Fruit fly (Drosophila melanogaster): ENCODE data around the gene spidey.
A peak's percentile ranks its signal among the peaks of the same experiment; 100 is the strongest.

spidey gene

DNA sequence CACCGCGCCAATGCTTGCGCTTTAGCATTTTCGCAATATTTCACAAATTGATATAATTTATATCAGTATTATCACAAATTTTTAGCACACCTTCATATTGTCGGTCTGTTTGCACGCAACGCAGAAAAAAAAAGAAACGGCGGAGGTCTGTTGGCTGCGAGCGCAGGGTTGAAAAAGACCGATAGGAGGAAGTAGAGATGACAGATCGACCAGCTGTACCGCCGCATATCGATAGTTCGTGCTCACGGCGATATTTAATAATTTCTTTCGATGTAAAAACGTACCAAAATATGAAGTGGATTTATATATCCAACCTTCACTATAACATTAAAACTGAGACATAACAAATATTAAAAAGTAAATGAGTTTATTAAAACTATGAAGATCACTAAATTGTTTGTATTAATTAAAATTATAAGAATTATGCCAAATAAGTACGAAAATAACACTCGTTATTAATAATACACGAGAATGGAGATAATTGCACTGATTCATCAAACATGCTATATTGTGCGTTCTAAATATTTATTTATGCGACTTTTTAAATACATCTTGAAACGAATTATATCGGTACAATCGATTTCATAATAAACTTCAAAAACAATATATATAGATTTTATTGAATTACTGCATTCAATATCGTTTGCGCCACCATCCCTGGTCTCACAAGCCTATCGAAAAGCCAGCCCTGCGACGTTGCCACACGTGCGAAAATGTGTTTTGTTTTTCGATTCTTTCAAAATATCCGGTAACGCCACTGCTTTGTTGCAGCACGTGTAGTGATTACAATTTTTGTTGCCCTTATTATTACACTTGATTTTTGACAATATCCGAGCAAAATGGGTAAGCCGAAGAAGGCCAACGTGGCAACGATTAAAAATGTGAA is 7.3 kb upstream of the spidey start, which contains the start of the genes RpS6 and bys:
TSS of gene RpS6 (minus strand) at position 179 of the 886 bp plus-strand sequence.
TSS of gene bys (plus strand) at position 728 of the 886 bp plus-strand sequence.
- TF ChIP-seq CG8478 (optimal IDR thresholded peaks at IDR 0.05): no peak
- TF ChIP-seq CTCF (optimal IDR thresholded peaks at IDR 0.05): peak in 1 of 2 experiments; percentile 2

- TF ChIP-seq CG8478 (optimal IDR thresholded peaks at IDR 0.05) (no peak), CTCF (optimal IDR thresholded peaks at IDR 0.05) (no peak)
Measured at dm6 chrX:7909069-7909389, 298 bp downstream of the spidey start.

DNA sequence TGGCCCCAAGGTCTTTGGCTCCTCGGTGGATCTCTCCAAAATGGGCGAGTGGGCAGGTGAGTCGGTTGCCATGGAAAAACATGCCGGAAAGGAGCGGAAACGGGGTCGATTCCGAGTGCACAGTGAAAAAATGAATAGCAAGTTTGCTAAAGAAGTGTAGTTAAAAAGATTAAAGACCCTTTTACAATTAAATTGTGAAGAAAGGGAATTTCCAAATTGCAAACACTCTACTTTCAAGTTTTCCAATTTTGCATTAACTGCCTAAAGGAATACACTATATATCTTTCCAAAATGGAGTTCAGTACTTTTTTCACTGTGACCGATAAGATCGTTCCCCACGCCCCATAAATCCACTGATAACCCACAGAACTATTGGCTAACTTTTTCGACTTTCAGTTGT is 751 bp downstream of the spidey start:
- no peak for TF ChIP-seq CG8478 (optimal IDR thresholded peaks at IDR 0.05)
- no peak for TF ChIP-seq CTCF (optimal IDR thresholded peaks at IDR 0.05)

dm6 chrX:7911983-7912630 is 3.4 kb downstream of the spidey start, which contains the start of gene snz:
snz (plus strand) TSS chrX:7912089.
- no peak for TF ChIP-seq CTCF (optimal IDR thresholded peaks at IDR 0.05)
- TF ChIP-seq CG8478 (optimal IDR thresholded peaks at IDR 0.05): no peak

DNA sequence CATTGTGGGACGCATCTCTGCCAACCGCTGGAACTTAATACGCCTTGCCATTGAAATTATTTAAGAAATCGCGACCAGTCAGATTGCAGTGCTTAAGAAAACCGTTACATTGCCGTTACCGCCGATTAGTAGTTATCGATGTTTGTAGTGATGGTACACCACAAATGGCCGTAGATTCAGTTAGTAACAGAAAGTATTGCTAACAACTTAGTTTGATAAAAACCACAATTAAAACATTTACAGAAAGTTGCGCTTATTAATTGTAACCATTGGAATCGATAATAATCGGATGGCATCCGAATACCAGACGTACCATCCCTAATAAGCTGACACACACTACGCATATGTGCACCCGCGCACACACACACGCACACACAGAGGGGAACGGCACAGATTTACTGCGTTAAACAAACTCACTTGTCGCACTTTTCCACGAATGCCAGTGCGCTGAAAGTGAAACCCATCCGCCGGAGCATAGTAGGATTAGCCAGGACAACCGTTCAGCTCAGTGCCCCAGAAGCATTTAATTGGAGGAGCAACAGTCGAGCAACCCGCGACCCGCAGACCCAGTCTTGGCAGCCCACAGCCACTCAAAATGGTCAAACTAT is 11.5 kb downstream of the spidey start, which contains the start of the genes hdm and Ykt6:
TSS of gene hdm (minus strand) at position 51 of the 608 bp plus-strand sequence.
TSS of gene Ykt6 (plus strand) at position 329 of the 608 bp plus-strand sequence.
- no peak for TF ChIP-seq CG8478 (optimal IDR thresholded peaks at IDR 0.05)
- peak in 1 of 2 experiments; percentile 2 for TF ChIP-seq CTCF (optimal IDR thresholded peaks at IDR 0.05)

dm6 chrX:7923063-7923462 is 14.3 kb downstream of the spidey start:
- TF ChIP-seq CG8478 (optimal IDR thresholded peaks at IDR 0.05) (no peak), CTCF (optimal IDR thresholded peaks at IDR 0.05) (no peak)

DNA sequence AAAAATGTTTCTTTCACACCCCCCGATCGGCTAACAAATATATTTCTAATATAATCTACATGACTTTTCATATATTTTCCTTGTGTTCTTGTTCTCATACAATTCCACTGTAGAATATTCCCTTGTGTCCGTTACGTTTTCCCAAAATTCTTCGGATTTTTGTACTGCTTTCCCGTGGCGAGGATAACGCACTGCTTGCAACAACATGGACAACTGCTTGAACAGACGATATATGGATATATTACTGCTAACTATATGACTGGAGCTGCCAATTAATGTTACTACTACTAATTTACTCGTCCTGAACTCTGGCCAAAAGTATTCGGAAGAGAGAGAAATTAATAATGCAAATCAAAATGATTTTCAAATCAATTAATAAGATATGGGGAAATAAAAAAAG is 16.2 kb downstream of the spidey start:
- TF ChIP-seq CTCF (optimal IDR thresholded peaks at IDR 0.05) (no peak), CG8478 (optimal IDR thresholded peaks at IDR 0.05) (no peak)

DNA sequence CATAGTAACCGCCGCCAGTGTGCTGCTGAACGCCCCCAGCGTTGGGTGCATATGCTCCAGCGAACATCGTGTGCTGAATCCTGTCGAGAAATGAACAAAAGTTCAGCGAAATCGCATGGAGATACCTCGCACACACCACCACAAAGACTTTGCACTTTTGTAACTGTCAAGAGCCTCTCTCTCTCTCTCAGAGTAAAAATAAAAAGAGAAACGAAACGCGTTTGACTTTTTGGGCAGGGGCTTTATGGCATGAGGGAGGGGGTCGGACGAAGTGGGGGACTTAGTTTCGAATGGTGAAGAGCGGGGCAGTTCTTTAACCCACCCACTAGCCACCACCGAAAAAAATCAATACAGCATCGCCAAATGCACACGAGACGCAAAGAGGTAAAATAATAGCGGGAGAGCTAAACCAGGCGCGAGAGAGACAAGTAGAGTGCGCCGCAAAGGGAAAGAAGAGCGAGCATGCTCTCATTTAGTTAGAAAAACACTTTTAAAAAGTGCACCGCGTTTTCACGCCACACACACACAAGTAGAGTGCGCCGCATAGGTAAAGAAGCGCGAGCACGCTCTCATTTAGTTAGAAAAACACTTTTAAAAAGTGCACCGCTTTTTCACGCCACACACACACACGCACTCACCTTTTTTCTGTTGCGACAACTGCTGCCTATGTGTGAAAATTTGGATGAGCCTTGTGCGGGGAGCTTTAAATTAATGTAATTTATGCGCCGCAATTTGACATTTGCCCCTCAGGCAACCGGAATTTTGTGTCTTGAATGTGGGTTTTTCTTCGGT is 21.7 kb downstream of the spidey start:
- TF ChIP-seq CTCF (optimal IDR thresholded peaks at IDR 0.05) (no peak), CG8478 (optimal IDR thresholded peaks at IDR 0.05) (no peak)

DNA sequence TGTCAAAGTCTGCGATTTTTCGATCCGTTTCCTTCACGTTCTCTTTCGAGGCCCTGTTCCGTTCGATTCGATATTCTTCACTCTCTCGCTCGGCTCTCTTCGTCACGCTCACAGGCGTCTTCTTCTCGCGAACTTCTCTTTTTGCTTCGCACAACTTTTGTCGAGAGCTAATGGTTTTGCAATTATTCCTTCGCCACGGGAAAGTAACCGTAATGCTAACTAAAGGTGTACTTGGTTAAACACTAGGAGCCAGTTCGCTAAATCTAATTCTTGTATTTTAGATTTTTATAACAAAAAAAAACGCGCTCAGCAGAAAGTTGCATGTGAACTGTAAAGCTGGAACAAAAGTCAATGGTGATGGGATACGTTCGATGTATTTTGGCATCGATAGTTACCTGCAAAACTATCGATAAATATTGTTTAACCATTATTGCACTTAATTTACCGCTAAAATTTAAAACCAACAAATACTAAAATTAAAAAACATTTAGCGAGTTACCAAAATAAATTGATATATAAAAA is 22.4 kb downstream of the spidey start, which contains the start of gene mahe:
TSS of gene mahe (minus strand) at position 355 of the 522 bp plus-strand sequence.
- TF ChIP-seq CTCF (optimal IDR thresholded peaks at IDR 0.05): no peak
- no peak for TF ChIP-seq CG8478 (optimal IDR thresholded peaks at IDR 0.05)

dm6 chrX:7933210-7933915 is 24.6 kb downstream of the spidey start, which contains the start of the genes Dhdds and RpS14a:
Dhdds (minus strand) TSS chrX:7933351.
RpS14a (plus strand) TSS chrX:7933742.
- TF ChIP-seq CG8478 (optimal IDR thresholded peaks at IDR 0.05) (no peak), CTCF (optimal IDR thresholded peaks at IDR 0.05) (peak in 1 of 2 experiments; percentile 34)

DNA sequence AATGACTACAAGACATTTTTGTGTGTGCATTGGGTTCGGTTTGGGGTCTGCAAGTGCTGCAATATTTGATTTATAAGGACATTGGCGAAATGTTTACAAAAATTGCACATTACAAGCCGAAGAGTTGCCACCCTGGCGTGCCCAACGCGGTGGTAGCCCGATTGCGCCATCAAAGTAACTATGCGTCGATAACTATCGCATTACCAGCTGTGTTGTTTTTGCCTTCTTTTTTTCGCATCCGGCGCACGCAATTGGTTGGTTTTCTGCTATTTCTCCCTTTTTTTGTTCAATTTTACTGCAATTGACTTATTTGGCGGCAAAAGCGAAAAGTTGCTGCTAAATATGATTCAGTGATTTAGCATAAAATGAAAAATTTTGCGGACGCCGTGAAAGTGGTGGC is 25.9 kb downstream of the spidey start, which contains the start of gene RpS14b:
TSS of gene RpS14b (plus strand) at position 220 of the 400 bp plus-strand sequence.
- peak in 1 of 2 experiments; percentile 15 for TF ChIP-seq CTCF (optimal IDR thresholded peaks at IDR 0.05)
- TF ChIP-seq CG8478 (optimal IDR thresholded peaks at IDR 0.05): no peak

dm6 chrX:7935798-7936572 is 27.3 kb downstream of the spidey start, which contains the start of gene Ubr3:
Ubr3 (plus strand) TSS chrX:7935896.
- TF ChIP-seq CTCF (optimal IDR thresholded peaks at IDR 0.05): no peak
- TF ChIP-seq CG8478 (optimal IDR thresholded peaks at IDR 0.05): no peak
